Worm (Caenorhabditis elegans) whole organism, young adult: ENCODE results near the gene C39E9.12.
A peak's percentile ranks its signal among the peaks of the same experiment; 100 is the strongest.

ENCODE experiments used
- B0261.1 ChIP-seq: sonication (generic microtip); optimal IDR thresholded peaks from 2 replicates; lab custom pipeline; 2016; ENCODE audit warnings: mild to moderate bottlenecking, missing genetic modification characterization, moderate library complexity, missing compliant biosample characterization
- B0336.3 ChIP-seq: fragments of 200-800 bp; sonication (Bioruptor generic); IDR thresholded peaks from 2 replicates; pipeline ENCODE4 v1.3.6; 2022; ENCODE audit warnings: missing genetic modification characterization, missing compliant biosample characterization
- F22D6.2 ChIP-seq: sonication (generic microtip); optimal IDR thresholded peaks from 2 replicates; lab custom pipeline; 2016; ENCODE audit warnings: mild to moderate bottlenecking, missing genetic modification characterization, missing compliant biosample characterization
- F23B12.7 ChIP-seq: sonication (generic microtip); optimal IDR thresholded peaks from 2 replicates; lab custom pipeline; 2017; ENCODE audit warnings: missing genetic modification characterization, mild to moderate bottlenecking, missing compliant biosample characterization, antibody characterized with exemption, moderate library complexity; ENCODE audit not compliant: insufficient read depth
- F33H1.4 ChIP-seq: fragments of 200-800 bp; sonication (Bioruptor generic); IDR thresholded peaks from 2 replicates; pipeline ENCODE4 v1.3.6; 2022; ENCODE audit warnings: missing genetic modification reagents, missing genetic modification characterization, missing compliant biosample characterization
- F49E8.2 ChIP-seq: sonication (generic microtip); optimal IDR thresholded peaks from 3 replicates; lab custom pipeline; 2017; ENCODE audit warnings: missing genetic modification characterization, mild to moderate bottlenecking, missing compliant biosample characterization, antibody characterized with exemption, moderate library complexity; ENCODE audit not compliant: insufficient read depth
- F52B5.7 ChIP-seq: sonication (generic microtip); optimal IDR thresholded peaks from 2 replicates; lab custom pipeline; 2016; ENCODE audit warnings: mild to moderate bottlenecking, missing genetic modification characterization, missing compliant biosample characterization
- F57C9.4 ChIP-seq: sonication (generic microtip); optimal IDR thresholded peaks from 2 replicates; lab custom pipeline; 2017; ENCODE audit warnings: mild to moderate bottlenecking, missing genetic modification characterization, missing compliant biosample characterization
- K11D2.4 ChIP-seq: fragments of 200-800 bp; sonication (Bioruptor generic); IDR thresholded peaks from 2 replicates; pipeline ENCODE4 v1.3.6; 2022; ENCODE audit warnings: missing genetic modification reagents, missing genetic modification characterization, missing compliant biosample characterization
- Y53F4B.3 ChIP-seq: fragments of 200-800 bp; sonication (Bioruptor generic); IDR thresholded peaks from 2 replicates; pipeline ENCODE4 v1.3.6; 2022; ENCODE audit warnings: missing genetic modification reagents, missing genetic modification characterization, missing compliant biosample characterization
- Y79H2A.3 ChIP-seq: fragments of 200-800 bp; sonication (Bioruptor generic); conservative IDR thresholded peaks from 2 replicates; pipeline ENCODE4 v1.3.6; 2022; ENCODE audit warnings: missing genetic modification reagents, missing genetic modification characterization, missing compliant biosample characterization
- ZK185.1 ChIP-seq: sonication (generic microtip); optimal IDR thresholded peaks from 2 replicates; lab custom pipeline; 2016; ENCODE audit warnings: mild to moderate bottlenecking, missing genetic modification characterization, missing compliant biosample characterization; ENCODE audit not compliant: poor library complexity, severe bottlenecking
- ama-1 ChIP-seq, 3 experiments: fragments of 150-350 bp in 1 of 3; sonication (generic microtip) in 2 of 3; optimal IDR thresholded peaks; 2 replicates each; lab custom pipeline; 2014 to 2018; ENCODE audit warnings: missing biosample characterization in 2 of 3, missing genetic modification characterization in 2 of 3, missing genetic modification reagents in 2 of 3
- attf-3 ChIP-seq: fragments of 200-800 bp; sonication (Bioruptor generic); conservative IDR thresholded peaks from 2 replicates; pipeline ENCODE4 v1.3.6; 2022; ENCODE audit warnings: missing genetic modification reagents, missing genetic modification characterization, missing compliant biosample characterization
- bed-1 ChIP-seq: fragments of 200-800 bp; sonication (Bioruptor generic); IDR thresholded peaks from 2 replicates; pipeline ENCODE4 v1.3.6; 2022; ENCODE audit warnings: missing genetic modification reagents, missing genetic modification characterization, missing compliant biosample characterization
- bed-2 ChIP-seq: fragments of 200-800 bp; sonication (Bioruptor generic); IDR thresholded peaks from 2 replicates; pipeline ENCODE4 v1.3.6; 2022; ENCODE audit warnings: missing genetic modification reagents, missing genetic modification characterization, missing compliant biosample characterization
- cebp-1 ChIP-seq, 2 experiments: fragments of 200-800 bp in 1 of 2; sonication (Bioruptor generic) in 1 of 2; sonication (generic microtip) in 1 of 2; IDR thresholded peaks in 1 of 2; optimal IDR thresholded peaks in 1 of 2; 2 replicates each; pipeline versions ENCODE4 v1.3.6 to Lab custom; 2017 to 2022; ENCODE audit warnings: missing compliant biosample characterization in 2 of 2, missing genetic modification characterization in 2 of 2, mild to moderate bottlenecking in 1 of 2, missing genetic modification reagents in 1 of 2, moderate library complexity in 1 of 2
- die-1 ChIP-seq: sonication (generic microtip); optimal IDR thresholded peaks from 2 replicates; lab custom pipeline; 2016; ENCODE audit warnings: missing genotype, mild to moderate bottlenecking, missing genetic modification characterization, missing compliant biosample characterization
- ekl-4 ChIP-seq: fragments of 200-800 bp; sonication (Bioruptor generic); IDR thresholded peaks from 2 replicates; pipeline ENCODE4 v1.3.6; 2022; ENCODE audit warnings: missing genetic modification reagents, missing genetic modification characterization, missing compliant biosample characterization
- ets-4 ChIP-seq: fragments of 200-800 bp; sonication (Bioruptor generic); optimal IDR thresholded peaks from 2 replicates; lab custom pipeline; 2018; ENCODE audit warnings: mild to moderate bottlenecking, missing genetic modification characterization, missing compliant biosample characterization
- gei-17 ChIP-seq: fragments of 200-800 bp; sonication (Bioruptor generic); optimal IDR thresholded peaks from 2 replicates; lab custom pipeline; 2018; ENCODE audit warnings: mild to moderate bottlenecking, missing genetic modification characterization, missing compliant biosample characterization
- him-1 ChIP-seq: sonication (generic microtip); optimal IDR thresholded peaks from 2 replicates; lab custom pipeline; 2016; ENCODE audit warnings: missing genotype, missing genetic modification reagents, missing genetic modification characterization, missing compliant biosample characterization
- hlh-26 ChIP-seq: fragments of 200-800 bp; sonication (Bioruptor generic); conservative IDR thresholded peaks from 2 replicates; pipeline ENCODE4 v1.3.6; 2022; ENCODE audit warnings: missing genetic modification reagents, missing genetic modification characterization, missing compliant biosample characterization
- hmg-1.2 ChIP-seq: fragments of 200-800 bp; sonication (Bioruptor generic); IDR thresholded peaks from 2 replicates; pipeline ENCODE4 v1.3.6; 2022; ENCODE audit warnings: missing genetic modification reagents, missing genetic modification characterization, missing compliant biosample characterization
- hmg-20 ChIP-seq: fragments of 200-800 bp; sonication (Bioruptor generic); IDR thresholded peaks from 2 replicates; pipeline ENCODE4 v1.3.6; 2022; ENCODE audit warnings: missing genetic modification reagents, missing genetic modification characterization, missing compliant biosample characterization
- hsf-1 ChIP-seq: fragments of 200-800 bp; sonication (Bioruptor generic); IDR thresholded peaks from 2 replicates; pipeline ENCODE4 v1.3.6; 2022; ENCODE audit warnings: missing genetic modification reagents, missing genetic modification characterization, missing compliant biosample characterization
- lag-1 ChIP-seq: fragments of 200-800 bp; sonication (Bioruptor generic); IDR thresholded peaks from 2 replicates; pipeline ENCODE4 v1.3.6; 2022; ENCODE audit warnings: missing genetic modification reagents, missing genetic modification characterization, missing compliant biosample characterization
- let-526 ChIP-seq: fragments of 200-800 bp; sonication (Bioruptor generic); IDR thresholded peaks from 2 replicates; pipeline ENCODE4 v1.3.6; 2022; ENCODE audit warnings: missing genetic modification reagents, missing genetic modification characterization, missing compliant biosample characterization
- lin-54 ChIP-seq: fragments of 200-800 bp; sonication (Bioruptor generic); optimal IDR thresholded peaks from 2 replicates; lab custom pipeline; 2018; ENCODE audit warnings: mild to moderate bottlenecking, missing genetic modification characterization, missing compliant biosample characterization
- lsy-27 ChIP-seq: sonication (generic microtip); optimal IDR thresholded peaks from 2 replicates; lab custom pipeline; 2017; ENCODE audit warnings: missing genetic modification characterization, mild to moderate bottlenecking, missing compliant biosample characterization, antibody characterized with exemption, missing genotype, borderline replicate concordance; ENCODE audit not compliant: insufficient read depth
- madf-6 ChIP-seq: fragments of 200-800 bp; sonication (Bioruptor generic); IDR thresholded peaks from 2 replicates; pipeline ENCODE4 v1.3.6; 2022; ENCODE audit warnings: missing genetic modification reagents, missing genetic modification characterization, missing compliant biosample characterization
- nfyb-1 ChIP-seq: fragments of 200-800 bp; sonication (Bioruptor generic); IDR thresholded peaks from 2 replicates; pipeline ENCODE4 v1.3.6; 2022; ENCODE audit warnings: missing genetic modification reagents, missing genetic modification characterization, missing compliant biosample characterization
- nhr-27 ChIP-seq: fragments of 200-800 bp; sonication (Bioruptor generic); optimal IDR thresholded peaks from 2 replicates; lab custom pipeline; 2018; ENCODE audit warnings: mild to moderate bottlenecking, missing genetic modification characterization, moderate library complexity, missing compliant biosample characterization
- nhr-80 ChIP-seq: sonication (generic microtip); optimal IDR thresholded peaks from 2 replicates; lab custom pipeline; 2016; ENCODE audit warnings: missing genetic modification characterization, missing compliant biosample characterization
- pbrm-1 ChIP-seq: fragments of 200-800 bp; sonication (Bioruptor generic); IDR thresholded peaks from 2 replicates; pipeline ENCODE4 v1.3.6; 2022; ENCODE audit warnings: missing genetic modification reagents, missing genetic modification characterization, missing compliant biosample characterization
- pha-4 ChIP-seq: fragments of 150-350 bp; sonication (generic microtip); optimal IDR thresholded peaks from 2 replicates; lab custom pipeline; 2014; ENCODE audit warnings: missing biosample characterization, missing genetic modification reagents, missing genetic modification characterization
- rpc-1 ChIP-seq, 2 experiments: fragments of 150-350 bp in 1 of 2; sonication (generic microtip) in 1 of 2; optimal IDR thresholded peaks; 2 replicates each; lab custom pipeline; 2014 to 2018; ENCODE audit warnings: missing biosample characterization in 1 of 2, missing genetic modification characterization in 1 of 2, missing genetic modification reagents in 1 of 2, missing genotype in 1 of 2
- snpc-3.4 ChIP-seq: sonication (generic microtip); optimal IDR thresholded peaks from 2 replicates; lab custom pipeline; 2017; ENCODE audit warnings: missing genetic modification characterization, mild to moderate bottlenecking, missing compliant biosample characterization, antibody characterized with exemption, moderate library complexity, missing genotype, missing genetic modification reagents
- snpc-4 ChIP-seq, 5 experiments: fragments of 150-350 bp in 1 of 5; sonication (generic microtip) in 4 of 5; optimal IDR thresholded peaks; 2 replicates each; lab custom pipeline; 2014 to 2018; ENCODE audit warnings: missing genetic modification characterization in 5 of 5, missing biosample characterization in 3 of 5, antibody characterized with exemption in 2 of 5, mild to moderate bottlenecking in 2 of 5, missing compliant biosample characterization in 2 of 5, missing genotype in 2 of 5, moderate library complexity in 2 of 5, missing genetic modification reagents in 1 of 5
- tbp1 ChIP-seq: fragments of 200-800 bp; sonication (Bioruptor generic); optimal IDR thresholded peaks from 2 replicates; lab custom pipeline; 2018; ENCODE audit warnings: mild to moderate bottlenecking, missing genetic modification characterization, missing compliant biosample characterization
- tbx-9 ChIP-seq: sonication (generic microtip); optimal IDR thresholded peaks from 2 replicates; lab custom pipeline; 2016; ENCODE audit warnings: borderline replicate concordance, missing genetic modification characterization, inconsistent platforms, missing compliant biosample characterization
- zfh-2 ChIP-seq: fragments of 200-800 bp; sonication (Bioruptor generic); conservative IDR thresholded peaks from 2 replicates; pipeline ENCODE4 v1.3.6; 2022; ENCODE audit warnings: missing genetic modification reagents, missing genetic modification characterization, missing compliant biosample characterization
- zim-3 ChIP-seq: sonication (generic microtip); optimal IDR thresholded peaks from 2 replicates; lab custom pipeline; 2017; ENCODE audit warnings: mild to moderate bottlenecking, missing genetic modification characterization, moderate library complexity, missing compliant biosample characterization
- ztf-18 ChIP-seq: sonication (generic microtip); optimal IDR thresholded peaks from 2 replicates; lab custom pipeline; 2016; ENCODE audit warnings: missing genotype, mild to moderate bottlenecking, missing genetic modification characterization, missing compliant biosample characterization
- ztf-25 ChIP-seq: fragments of 200-800 bp; sonication (Bioruptor generic); IDR thresholded peaks from 2 replicates; pipeline ENCODE4 v1.3.6; 2022; ENCODE audit warnings: missing genetic modification reagents, missing genetic modification characterization, missing compliant biosample characterization
- ztf-6 ChIP-seq: fragments of 200-800 bp; sonication (Bioruptor generic); IDR thresholded peaks from 2 replicates; pipeline ENCODE4 v1.3.6; 2022; ENCODE audit warnings: missing genetic modification reagents, missing genetic modification characterization, missing compliant biosample characterization

C39E9.12 gene

DNA sequence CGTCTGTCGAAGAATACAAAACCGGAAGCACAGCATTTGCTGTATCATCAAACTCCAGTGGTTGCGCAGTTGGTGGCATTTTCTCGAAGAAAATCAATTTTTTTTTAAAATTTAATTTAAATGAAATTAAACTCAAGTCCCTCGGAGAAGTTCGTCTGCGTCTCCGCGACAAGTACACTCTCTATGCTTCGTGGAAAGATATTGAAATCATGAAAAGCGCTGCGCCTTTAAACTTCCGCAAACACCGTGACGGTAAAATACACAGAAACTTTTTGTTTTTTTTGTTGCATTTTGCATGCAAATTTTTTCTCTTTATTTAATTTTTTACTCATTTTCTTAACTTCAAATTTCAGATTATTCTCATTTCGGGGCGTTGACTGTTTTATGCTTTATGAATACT is 4.8 kb downstream of the C39E9.12 start, which contains the start of the genes dli-1, tin-9.2 and exos-4.1 (continued):
- TF ChIP-seq F52B5.7: no peak
- TF ChIP-seq ekl-4 (GFP tag; lab: Robert Waterston, UW): no peak
- no peak for TF ChIP-seq bed-2 (GFP tag; lab: Robert Waterston, UW)
- no peak for TF ChIP-seq him-1 (tag; lab: Kevin White, UChicago)
- TF ChIP-seq ztf-18 (tag; lab: Kevin White, UChicago): no peak
- peak; percentile 6 for TF ChIP-seq snpc-3.4
- TF ChIP-seq B0336.3 (GFP tag; lab: Robert Waterston, UW): no peak
- TF ChIP-seq Y53F4B.3: no peak
- no peak for TF ChIP-seq hsf-1 (GFP tag; lab: Robert Waterston, UW)
- TF ChIP-seq let-526 (GFP tag; lab: Robert Waterston, UW): no peak
- no peak for TF ChIP-seq pha-4
- TF ChIP-seq madf-6: peak; percentile 70
- no peak for TF ChIP-seq cebp-1 (GFP tag; IDR thresholded peaks at IDR 0.05; lab: Robert Waterston, UW)
- TF ChIP-seq cebp-1 (tag; optimal IDR thresholded peaks at IDR 0.05; lab: Kevin White, UChicago): peak; percentile 77
- TF ChIP-seq nhr-27 (tag; lab: Kevin White, UChicago): no peak
- TF ChIP-seq K11D2.4 (GFP tag; lab: Robert Waterston, UW): 0 out of 2 replicates have a peak, but pooled peaks have one; percentile 11
- TF ChIP-seq attf-3 (GFP tag; lab: Robert Waterston, UW): peak; percentile 29; the same call in 1 of the 2 replicates
- no peak for TF ChIP-seq tbx-9
- TF ChIP-seq zim-3 (tag; lab: Kevin White, UChicago): no peak
- TF ChIP-seq lsy-27: no peak
- TF ChIP-seq nhr-80 (tag; lab: Kevin White, UChicago): no peak
- TF ChIP-seq lag-1: no peak
- TF ChIP-seq F49E8.2 (tag; lab: Kevin White, UChicago): peak; percentile 43
- no peak for TF ChIP-seq F57C9.4 (tag; lab: Kevin White, UChicago)
- no peak for TF ChIP-seq ZK185.1 (tag; lab: Kevin White, UChicago)
- peak; percentile 75 for TF ChIP-seq F33H1.4 (GFP tag; lab: Robert Waterston, UW)
- TF ChIP-seq hmg-1.2 (GFP tag; lab: Robert Waterston, UW): peak; percentile 98
- no peak for TF ChIP-seq die-1 (tag; lab: Kevin White, UChicago)
- TF ChIP-seq ets-4 (GFP tag; lab: Kevin White, UChicago): no peak
- TF ChIP-seq zfh-2 (GFP tag; lab: Robert Waterston, UW): no peak
- TF ChIP-seq B0261.1 (tag; lab: Kevin White, UChicago): no peak
- no peak for TF ChIP-seq ztf-6 (GFP tag; lab: Robert Waterston, UW)
- TF ChIP-seq bed-1 (GFP tag; lab: Robert Waterston, UW): no peak
- no peak for TF ChIP-seq F22D6.2 (tag; lab: Kevin White, UChicago)
- peak; percentile 71 for TF ChIP-seq lin-54 (GFP tag; lab: Kevin White, UChicago)
- TF ChIP-seq tbp1 (GFP tag; lab: Kevin White, UChicago): peak; percentile 44
- no peak for TF ChIP-seq hmg-20 (GFP tag; lab: Robert Waterston, UW)
- no peak for TF ChIP-seq gei-17 (GFP tag; lab: Kevin White, UChicago)
- TF ChIP-seq hlh-26: no peak
- TF ChIP-seq pbrm-1 (GFP tag; lab: Robert Waterston, UW): peak; percentile 38; the same call in 1 of the 2 replicates
- TF ChIP-seq ama-1 (optimal IDR thresholded peaks at IDR 0.05; lab: Kevin White, UChicago): no peak
- no peak for TF ChIP-seq ama-1 (GFP tag; optimal IDR thresholded peaks at IDR 0.05; lab: Kevin White, UChicago)
- no peak for TF ChIP-seq Y79H2A.3
- TF ChIP-seq ztf-25 (GFP tag; lab: Robert Waterston, UW): no peak
- TF ChIP-seq rpc-1 (optimal IDR thresholded peaks at IDR 0.05; lab: Kevin White, UChicago): no peak
- no peak for TF ChIP-seq rpc-1 (tag; optimal IDR thresholded peaks at IDR 0.05; lab: Kevin White, UChicago)
- TF ChIP-seq nfyb-1 (GFP tag; lab: Robert Waterston, UW): 0 out of 2 replicates have a peak, but pooled peaks have one; percentile 36
- TF ChIP-seq F23B12.7 (tag; lab: Kevin White, UChicago): peak; percentile 84
- TF ChIP-seq snpc-4 (GFP tag; optimal IDR thresholded peaks at IDR 0.05; lab: Kevin White, UChicago): peak; percentile 46
- TF ChIP-seq snpc-4 (tag; optimal IDR thresholded peaks at IDR 0.05; lab: Kevin White, UChicago): peak in 3 of 4 experiments; percentile 4 to 73 (median 68)
